Fruit fly (Drosophila melanogaster) whole organism, wandering third instar larva: Measurements from ENCODE around the gene Mur29B.
A peak's percentile ranks its signal among the peaks of the same experiment; 100 is the strongest.

ENCODE experiments used
- Abd-B ChIP-seq: fragments of >200 bp; optimal IDR thresholded peaks from 2 replicates; lab custom pipeline; 2017; ENCODE audit warnings: missing biosample characterization, missing genetic modification characterization
- CG32264 ChIP-seq: fragments of 200-800 bp; sonication (Bioruptor generic); optimal IDR thresholded peaks from 2 replicates; lab custom pipeline; 2016; ENCODE audit warnings: missing biosample characterization, missing genetic modification characterization
- CG9705 ChIP-seq: fragments of 200-800 bp; sonication (Bioruptor generic); optimal IDR thresholded peaks from 2 replicates; lab custom pipeline; 2018; ENCODE audit warnings: missing biosample characterization, mild to moderate bottlenecking, missing genetic modification characterization
- CrebA ChIP-seq: fragments of 200-800 bp; sonication (Bioruptor generic); optimal IDR thresholded peaks from 2 replicates; lab custom pipeline; 2016; ENCODE audit warnings: missing biosample characterization, mild to moderate bottlenecking, missing genetic modification characterization, borderline replicate concordance
- Dfd ChIP-seq: fragments of >200 bp; optimal IDR thresholded peaks from 2 replicates; lab custom pipeline; 2017; ENCODE audit warnings: missing biosample characterization, missing genetic modification characterization
- Dif ChIP-seq: fragments of 200-275, 200-300 bp; sonication (Bioruptor generic); optimal IDR thresholded peaks from 2 replicates; lab custom pipeline; 2018; ENCODE audit warnings: missing biosample characterization, missing genetic modification characterization; ENCODE audit not compliant: partially characterized antibody
- GATAd ChIP-seq: sonication (Bioruptor generic); optimal IDR thresholded peaks from 2 replicates; lab custom pipeline; 2016; ENCODE audit warnings: missing biosample characterization, missing genetic modification characterization
- HLH106 ChIP-seq: fragments of 200-800 bp; optimal IDR thresholded peaks from 3 replicates; lab custom pipeline; 2019; ENCODE audit warnings: missing biosample characterization, mild to moderate bottlenecking, missing genetic modification characterization, moderate library complexity
- Hnf4 ChIP-seq: fragments of 200-800 bp; sonication (Bioruptor generic); optimal IDR thresholded peaks from 2 replicates; lab custom pipeline; 2016; ENCODE audit warnings: missing biosample characterization, mild to moderate bottlenecking, missing genetic modification characterization
- Hr78 ChIP-seq: fragments of >200 bp; optimal IDR thresholded peaks from 2 replicates; lab custom pipeline; 2017; ENCODE audit warnings: missing biosample characterization, missing genetic modification characterization
- Hr83 ChIP-seq: fragments of 200-300 bp; sonication (Bioruptor generic); optimal IDR thresholded peaks from 2 replicates; lab custom pipeline; 2016; ENCODE audit warnings: missing biosample characterization, mild to moderate bottlenecking, missing genetic modification characterization, moderate library complexity; ENCODE audit not compliant: poor library complexity, severe bottlenecking
- Jra ChIP-seq: sonication (Bioruptor generic); optimal IDR thresholded peaks from 2 replicates; lab custom pipeline; 2016; ENCODE audit warnings: missing biosample characterization, missing genetic modification characterization
- Mio ChIP-seq: sonication (Bioruptor generic); optimal IDR thresholded peaks from 2 replicates; lab custom pipeline; 2016; ENCODE audit warnings: missing biosample characterization, missing genetic modification characterization
- Myc ChIP-seq: fragments of >200 bp; optimal IDR thresholded peaks from 2 replicates; lab custom pipeline; 2017
- N ChIP-seq: fragments of >200 bp; optimal IDR thresholded peaks from 2 replicates; lab custom pipeline; 2018; ENCODE audit warnings: missing biosample characterization, missing external identifiers, missing genetic modification characterization
- OdsH ChIP-seq: fragments of 200-800 bp; sonication (Bioruptor generic); optimal IDR thresholded peaks from 2 replicates; lab custom pipeline; 2016; ENCODE audit warnings: missing biosample characterization, mild to moderate bottlenecking, missing genetic modification characterization
- Rel ChIP-seq, 2 experiments: fragments of 200-800 bp; sonication (Bioruptor generic) in 1 of 2; optimal IDR thresholded peaks; 2 replicates in 1 of 2; 3 replicates in 1 of 2; lab custom pipeline; 2016 to 2019; ENCODE audit warnings: mild to moderate bottlenecking in 2 of 2, missing biosample characterization in 2 of 2, missing genetic modification characterization in 2 of 2, moderate library complexity in 1 of 2
- Sp1 ChIP-seq: fragments of 200-800 bp; sonication (Bioruptor generic); optimal IDR thresholded peaks from 3 replicates; lab custom pipeline; 2019; ENCODE audit warnings: missing biosample characterization, mild to moderate bottlenecking, missing genetic modification characterization, moderate library complexity
- Vsx2 ChIP-seq: fragments of 200-300, 225-300 bp; sonication (Bioruptor generic); optimal IDR thresholded peaks from 2 replicates; lab custom pipeline; 2018; ENCODE audit warnings: missing biosample characterization, missing genetic modification characterization; ENCODE audit not compliant: partially characterized antibody
- br ChIP-seq: fragments of 200-800 bp; sonication (Bioruptor generic); optimal IDR thresholded peaks from 2 replicates; lab custom pipeline; 2016; ENCODE audit warnings: missing biosample characterization, missing genetic modification characterization
- brk ChIP-seq: fragments of 200-800 bp; sonication (Bioruptor generic); optimal IDR thresholded peaks from 2 replicates; lab custom pipeline; 2016; ENCODE audit warnings: missing biosample characterization, mild to moderate bottlenecking, missing genetic modification characterization
- dl ChIP-seq, 2 experiments: fragments of 175-275, 200-275 bp in 1 of 2; fragments of 200-275 bp in 1 of 2; sonication (Bioruptor generic); optimal IDR thresholded peaks; lab custom pipeline; 2018; ENCODE audit warnings: mild to moderate bottlenecking in 2 of 2, missing biosample characterization in 2 of 2, missing genetic modification characterization in 2 of 2, moderate library complexity in 2 of 2; ENCODE audit not compliant: partially characterized antibody in 2 of 2, insufficient read depth in 1 of 2
- dmrt93B ChIP-seq: fragments of 200-800 bp; sonication (Bioruptor generic); optimal IDR thresholded peaks from 2 replicates; lab custom pipeline; 2018; ENCODE audit warnings: missing biosample characterization, mild to moderate bottlenecking, missing genetic modification characterization
- dsf ChIP-seq: sonication (Bioruptor generic); optimal IDR thresholded peaks from 2 replicates; lab custom pipeline; 2016; ENCODE audit warnings: missing biosample characterization, missing genetic modification characterization, borderline replicate concordance
- ey ChIP-seq: fragments of 200-800 bp; sonication (Bioruptor generic); optimal IDR thresholded peaks from 2 replicates; lab custom pipeline; 2016; ENCODE audit warnings: missing biosample characterization, missing genetic modification characterization
- foxo ChIP-seq, 2 experiments: fragments of 200-800 bp; sonication (Bioruptor generic); optimal IDR thresholded peaks; 2 replicates in 1 of 2; 3 replicates in 1 of 2; lab custom pipeline; 2016 to 2017; ENCODE audit warnings: missing biosample characterization in 2 of 2, missing genetic modification characterization in 2 of 2
- fru ChIP-seq: fragments of 200-800 bp; sonication (Bioruptor generic); optimal IDR thresholded peaks from 3 replicates; lab custom pipeline; 2016; ENCODE audit warnings: missing biosample characterization, mild to moderate bottlenecking, missing genetic modification characterization
- h ChIP-seq: fragments of 200-800 bp; sonication (Bioruptor generic); optimal IDR thresholded peaks from 3 replicates; lab custom pipeline; 2016; ENCODE audit warnings: missing biosample characterization, mild to moderate bottlenecking, missing genetic modification characterization
- jim ChIP-seq: fragments of 175-275, 200-325 bp; sonication (Bioruptor generic); optimal IDR thresholded peaks from 2 replicates; lab custom pipeline; 2016; ENCODE audit warnings: missing biosample characterization, mild to moderate bottlenecking, missing genetic modification characterization
- lola ChIP-seq: fragments of >200 bp; optimal IDR thresholded peaks from 2 replicates; lab custom pipeline; 2017; ENCODE audit warnings: missing biosample characterization, missing genetic modification characterization
- pan ChIP-seq: fragments of >200 bp; optimal IDR thresholded peaks from 2 replicates; lab custom pipeline; 2017
- psq ChIP-seq: fragments of 200-800 bp; sonication (Bioruptor generic); optimal IDR thresholded peaks from 3 replicates; lab custom pipeline; 2017; ENCODE audit warnings: missing biosample characterization, mild to moderate bottlenecking, missing genetic modification characterization, moderate library complexity
- rgr ChIP-seq: fragments of 200-800 bp; sonication (Bioruptor generic); optimal IDR thresholded peaks from 3 replicates; lab custom pipeline; 2016; ENCODE audit warnings: missing biosample characterization, mild to moderate bottlenecking, missing genetic modification characterization
- sage ChIP-seq: fragments of 200-800 bp; sonication (Bioruptor generic); optimal IDR thresholded peaks from 2 replicates; lab custom pipeline; 2016; ENCODE audit warnings: missing biosample characterization, mild to moderate bottlenecking, missing genetic modification characterization
- sv ChIP-seq: fragments of 200-800 bp; sonication (Bioruptor generic); optimal IDR thresholded peaks from 3 replicates; lab custom pipeline; 2016; ENCODE audit warnings: missing biosample characterization, missing genetic modification characterization
- tai ChIP-seq: sonication (Bioruptor generic); optimal IDR thresholded peaks from 2 replicates; lab custom pipeline; 2016; ENCODE audit warnings: missing biosample characterization, missing genetic modification characterization
- usp ChIP-seq: fragments of >200 bp; optimal IDR thresholded peaks from 2 replicates; lab custom pipeline; 2017; ENCODE audit warnings: missing biosample characterization, missing genetic modification characterization
- woc ChIP-seq: sonication (Bioruptor generic); optimal IDR thresholded peaks from 2 replicates; lab custom pipeline; 2016; ENCODE audit warnings: missing biosample characterization, mild to moderate bottlenecking, missing genetic modification characterization

Gene Mur29B

DNA sequence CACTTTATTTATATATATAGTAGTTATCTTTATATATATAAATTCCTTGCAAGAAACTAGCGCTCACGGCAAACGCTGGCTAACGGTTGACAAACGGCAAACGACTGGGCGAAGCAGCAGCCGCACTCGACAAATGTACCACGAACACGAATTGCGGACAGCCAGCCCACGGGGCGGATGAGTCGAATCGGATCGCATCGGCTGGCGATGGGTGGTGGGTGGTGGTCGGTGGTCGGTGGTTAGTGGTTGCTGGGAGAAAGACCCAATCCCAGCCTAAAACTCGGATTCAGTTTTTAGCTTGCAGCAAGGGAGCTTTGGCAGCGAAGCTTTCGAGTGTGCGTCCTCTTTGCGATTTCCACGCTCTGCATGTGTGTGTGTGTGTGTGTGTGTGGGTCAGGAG, 26.8 kb upstream of the Mur29B start, which contains the start of gene CG7781:
TSS of gene CG7781 (minus strand) at position 260 of the 400 bp plus-strand sequence.
- TF ChIP-seq Hnf4 (GFP tag; lab: Kevin White, UChicago) (no peak), Jra (GFP tag; lab: Kevin White, UChicago) (no peak), Hr83 (peak; percentile 29), rgr (GFP tag; lab: Kevin White, UChicago) (no peak)
- TF ChIP-seq, all 38 proteins: peak for 1

- no peak for TF ChIP-seq Hnf4 (GFP tag; lab: Kevin White, UChicago)
- TF ChIP-seq Rel (GFP tag; optimal IDR thresholded peaks at IDR 0.05; lab: Kevin White, UChicago) = no peak
- TF ChIP-seq Rel (tag; optimal IDR thresholded peaks at IDR 0.05; lab: Kevin White, UChicago) = no peak
- no peak for TF ChIP-seq sage (GFP tag; lab: Kevin White, UChicago)
- no peak for TF ChIP-seq dl (GFP tag; optimal IDR thresholded peaks at IDR 0.05; lab: Kevin White, UChicago; ENCODE audit: insufficient read depth in 1 of 2, partially characterized antibody in 2 of 2)
- peak; percentile 7 for TF ChIP-seq h (GFP tag; lab: Kevin White, UChicago)
- no peak for TF ChIP-seq Hr83
- peak; percentile 19 for TF ChIP-seq fru (GFP tag; lab: Kevin White, UChicago)
- no peak for TF ChIP-seq lola (GFP tag; lab: Kevin White, UChicago)
- no peak for TF ChIP-seq dmrt93B (GFP tag; lab: Kevin White, UChicago)
- no peak for TF ChIP-seq Mio
- TF ChIP-seq foxo (GFP tag; optimal IDR thresholded peaks at IDR 0.05; lab: Kevin White, UChicago) = peak in 1 of 2 experiments; percentile 55
- no peak for TF ChIP-seq Dif (GFP tag; lab: Kevin White, UChicago)
- TF ChIP-seq usp (GFP tag; lab: Kevin White, UChicago) = no peak
- no peak for TF ChIP-seq Hr78 (GFP tag; lab: Kevin White, UChicago)
- no peak for TF ChIP-seq CG9705 (GFP tag; lab: Kevin White, UChicago)
- TF ChIP-seq pan (lab: Kevin White, UChicago) = no peak
- no peak for TF ChIP-seq Abd-B (GFP tag; lab: Kevin White, UChicago)
- no peak for TF ChIP-seq tai (GFP tag; lab: Kevin White, UChicago)
- TF ChIP-seq ey (GFP tag; lab: Kevin White, UChicago) = no peak
- peak; percentile 47 for TF ChIP-seq rgr (GFP tag; lab: Kevin White, UChicago)
- no peak for TF ChIP-seq CG32264 (GFP tag; lab: Kevin White, UChicago)
- TF ChIP-seq psq = peak; percentile 50
- TF ChIP-seq HLH106 = peak; percentile 42
- TF ChIP-seq OdsH (GFP tag; lab: Kevin White, UChicago) = peak; percentile 46
- TF ChIP-seq sv = no peak
- TF ChIP-seq Vsx2 (GFP tag; lab: Kevin White, UChicago) = no peak
- TF ChIP-seq N (GFP tag; lab: Kevin White, UChicago) = no peak
- TF ChIP-seq Dfd = no peak
- no peak for TF ChIP-seq woc (GFP tag; lab: Kevin White, UChicago)
- no peak for TF ChIP-seq Jra (GFP tag; lab: Kevin White, UChicago)
- TF ChIP-seq Sp1 = peak; percentile 71
- TF ChIP-seq brk (GFP tag; lab: Kevin White, UChicago) = no peak
- peak; percentile 58 for TF ChIP-seq Myc (lab: Kevin White, UChicago)
- TF ChIP-seq br = peak; percentile 14
- TF ChIP-seq dsf = no peak
- TF ChIP-seq GATAd (GFP tag; lab: Kevin White, UChicago) = no peak
- no peak for TF ChIP-seq jim (GFP tag; lab: Kevin White, UChicago)
- TF ChIP-seq CrebA (GFP tag; lab: Kevin White, UChicago) = peak; percentile 39
Measured at dm6 chr2L:8326414-8327271, 25.3 kb upstream of the Mur29B start.
